Fruit fly (Drosophila melanogaster) whole organism, embryonic: Measurements from ENCODE around the gene CG7841.

ENCODE experiments used
- Blimp-1 ChIP-seq: fragments of 200-800 bp; sonication (Bioruptor generic); optimal IDR thresholded peaks from 3 replicates; lab custom pipeline; 2018; ENCODE audit warnings: missing biosample characterization, missing genetic modification characterization, mild to moderate bottlenecking, moderate library complexity, missing genetic modification reagents
- CG11504 ChIP-seq: fragments of 200-800 bp; sonication (Bioruptor generic); optimal IDR thresholded peaks from 3 replicates; lab custom pipeline; 2019; ENCODE audit warnings: missing biosample characterization, mild to moderate bottlenecking, missing genetic modification characterization, moderate library complexity
- CG12236 ChIP-seq: fragments of 200-800 bp; sonication (Bioruptor generic); optimal IDR thresholded peaks from 2 replicates; lab custom pipeline; 2016; ENCODE audit warnings: missing biosample characterization, missing genetic modification characterization
- CG17912 ChIP-seq: fragments of 200-800 bp; sonication (Bioruptor generic); optimal IDR thresholded peaks from 2 replicates; lab custom pipeline; 2018; ENCODE audit warnings: missing biosample characterization, mild to moderate bottlenecking, missing genetic modification characterization
- CG7271 ChIP-seq: fragments of 200-800 bp; sonication (Bioruptor generic); optimal IDR thresholded peaks from 2 replicates; lab custom pipeline; 2018; ENCODE audit warnings: missing biosample characterization, mild to moderate bottlenecking, missing genetic modification characterization, moderate library complexity
- CG8478 ChIP-seq: fragments of >200 bp; optimal IDR thresholded peaks from 2 replicates; lab custom pipeline; 2018
- CG9932 ChIP-seq: fragments of 200-800 bp; sonication (Bioruptor generic); IDR thresholded peaks from 2 replicates; pipeline ENCODE4 v1.3.6; 2022; ENCODE audit warnings: missing biosample characterization, missing genetic modification characterization
- chm ChIP-seq: fragments of 200-800 bp; sonication (Bioruptor generic); IDR thresholded peaks from 2 replicates; pipeline ENCODE4 v1.3.6; 2022; ENCODE audit warnings: missing biosample characterization, missing genetic modification characterization
- corto ChIP-seq: fragments of 200-800 bp; sonication (Bioruptor generic); optimal IDR thresholded peaks from 2 replicates; lab custom pipeline; 2016; ENCODE audit warnings: missing biosample characterization, mild to moderate bottlenecking, missing genetic modification characterization, moderate library complexity
- lola ChIP-seq, 3 experiments: fragments of >200 bp in 2 of 3; fragments of 200-800 bp in 1 of 3; sonication (Bioruptor generic) in 1 of 3; optimal IDR thresholded peaks; 2 replicates each; lab custom pipeline; 2017 to 2019; ENCODE audit warnings: missing biosample characterization in 3 of 3, missing genetic modification characterization in 3 of 3, mild to moderate bottlenecking in 1 of 3, moderate library complexity in 1 of 3
- repo ChIP-seq: fragments of 200-800 bp; sonication (Bioruptor generic); optimal IDR thresholded peaks from 2 replicates; lab custom pipeline; 2016; ENCODE audit warnings: missing biosample characterization, missing genetic modification characterization
- salm ChIP-seq: fragments of 200-800 bp; sonication (Bioruptor generic); optimal IDR thresholded peaks from 2 replicates; lab custom pipeline; 2018; ENCODE audit warnings: missing biosample characterization, mild to moderate bottlenecking, missing genetic modification characterization

DNA sequence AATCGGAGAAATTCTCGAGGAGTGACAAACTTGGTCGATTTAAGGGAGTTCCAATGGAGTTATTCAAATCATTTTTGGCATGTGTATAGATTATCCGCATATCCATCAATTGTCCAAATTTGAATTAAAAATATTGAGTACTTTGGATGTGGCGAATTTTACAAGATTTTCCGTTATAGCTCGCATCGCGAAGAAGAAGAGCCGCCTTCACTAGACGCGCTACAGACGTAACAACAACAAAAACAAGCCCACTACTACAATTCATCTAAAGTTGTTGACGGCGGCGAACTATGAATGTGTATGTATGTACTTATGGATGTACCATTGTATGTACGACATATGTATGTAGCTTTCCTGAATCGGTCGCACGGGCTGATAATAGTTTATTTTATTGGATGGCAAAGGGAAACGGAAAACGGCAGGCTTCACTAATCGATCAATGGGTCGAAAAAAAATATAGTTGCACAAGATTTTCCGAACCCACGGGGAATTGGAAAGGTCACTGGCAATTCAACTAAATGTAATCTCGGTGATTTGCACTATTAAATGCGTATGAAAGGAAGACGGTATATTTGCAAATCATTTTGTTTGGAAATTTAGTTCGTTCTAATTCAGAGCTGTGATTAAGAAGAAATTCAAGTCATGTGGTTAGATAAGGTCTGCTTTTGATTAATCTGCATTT, 6.9 kb upstream of the CG7841 start:
- TF ChIP-seq corto (GFP tag; lab: Kevin White, UChicago) (no peak), CG7271 (tag; lab: Kevin White, UChicago) (no peak), CG12236 (GFP tag; lab: Kevin White, UChicago) (no peak), lola (GFP tag; optimal IDR thresholded peaks at IDR 0.05; lab: Kevin White, UChicago) (no peak), salm (no peak), CG9932 (GFP tag; lab: Robert Waterston, UW) (no peak), Blimp-1 (GFP tag; lab: Kevin White, UChicago) (no peak), chm (GFP tag; lab: Robert Waterston, UW) (no peak), CG11504 (no peak), repo (no peak), CG8478 (lab: Kevin White, UChicago) (no peak), CG17912 (GFP tag; lab: Kevin White, UChicago) (no peak)
